Fruit fly (Drosophila melanogaster): ENCODE measurements around the gene CG34337.

- TF ChIP-seq EcR (GFP tag; optimal IDR thresholded peaks at IDR 0.05) (no peak), psq (optimal IDR thresholded peaks at IDR 0.05) (no peak)
Observed at dm6 chrX:7405697-7406096, 11.4 kb upstream of the CG34337 start, which contains the start of gene CG1677.

Data from whole organism.